Worm (Caenorhabditis elegans) whole organism, young adult: ENCODE measurements around the gene F26A1.19.

ENCODE experiments used
- B0261.1 ChIP-seq: sonication (generic microtip); optimal IDR thresholded peaks from 2 replicates; lab custom pipeline; 2016; ENCODE audit warnings: mild to moderate bottlenecking, missing genetic modification characterization, moderate library complexity, missing compliant biosample characterization
- C06A6.2 ChIP-seq: fragments of 200-800 bp; sonication (Bioruptor generic); conservative IDR thresholded peaks from 2 replicates; pipeline ENCODE4 v1.3.6; 2022; ENCODE audit warnings: missing genetic modification characterization, missing compliant biosample characterization
- C17E4.6 ChIP-seq: fragments of 200-800 bp; sonication (Bioruptor generic); IDR thresholded peaks from 2 replicates; pipeline ENCODE4 v1.3.6; 2022; ENCODE audit warnings: missing genetic modification reagents, missing genetic modification characterization, missing compliant biosample characterization
- F37B4.10 ChIP-seq: fragments of 200-800 bp; sonication (Bioruptor generic); IDR thresholded peaks from 2 replicates; pipeline ENCODE4 v1.3.6; 2022; ENCODE audit warnings: missing genetic modification characterization, missing compliant biosample characterization
- F39B2.1 ChIP-seq: fragments of 200-800 bp; sonication (Bioruptor generic); IDR thresholded peaks from 2 replicates; pipeline ENCODE4 v1.3.6; 2022; ENCODE audit warnings: missing genetic modification reagents, missing genetic modification characterization, missing compliant biosample characterization
- F49E8.2 ChIP-seq: sonication (generic microtip); optimal IDR thresholded peaks from 3 replicates; lab custom pipeline; 2017; ENCODE audit warnings: missing genetic modification characterization, mild to moderate bottlenecking, missing compliant biosample characterization, antibody characterized with exemption, moderate library complexity; ENCODE audit not compliant: insufficient read depth
- F55B11.4 ChIP-seq: sonication (generic microtip); optimal IDR thresholded peaks from 2 replicates; lab custom pipeline; 2016; ENCODE audit warnings: missing compliant biosample characterization, missing genetic modification characterization, borderline replicate concordance; ENCODE audit not compliant: insufficient read depth
- F57A8.1 ChIP-seq: fragments of 200-800 bp; sonication (Bioruptor generic); optimal IDR thresholded peaks from 2 replicates; lab custom pipeline; 2018; ENCODE audit warnings: mild to moderate bottlenecking, missing genetic modification characterization, moderate library complexity, missing compliant biosample characterization
- T26A5.8 ChIP-seq: sonication (generic microtip); optimal IDR thresholded peaks from 2 replicates; lab custom pipeline; 2016; ENCODE audit warnings: missing genetic modification characterization, missing compliant biosample characterization
- Y67H2A.10 ChIP-seq: fragments of 200-800 bp; sonication (Bioruptor generic); conservative IDR thresholded peaks from 2 replicates; pipeline ENCODE4 v1.3.6; 2022; ENCODE audit warnings: missing genetic modification reagents, missing genetic modification characterization, missing compliant biosample characterization
- Y79H2A.3 ChIP-seq: fragments of 200-800 bp; sonication (Bioruptor generic); conservative IDR thresholded peaks from 2 replicates; pipeline ENCODE4 v1.3.6; 2022; ENCODE audit warnings: missing genetic modification reagents, missing genetic modification characterization, missing compliant biosample characterization
- ZK185.1 ChIP-seq: sonication (generic microtip); optimal IDR thresholded peaks from 2 replicates; lab custom pipeline; 2016; ENCODE audit warnings: mild to moderate bottlenecking, missing genetic modification characterization, missing compliant biosample characterization; ENCODE audit not compliant: poor library complexity, severe bottlenecking
- attf-5 ChIP-seq: fragments of 200-800 bp; sonication (Bioruptor generic); optimal IDR thresholded peaks from 2 replicates; lab custom pipeline; 2018; ENCODE audit warnings: mild to moderate bottlenecking, missing genetic modification characterization, missing compliant biosample characterization
- attf-6 ChIP-seq: fragments of 200-800 bp; sonication (Bioruptor generic); IDR thresholded peaks from 2 replicates; pipeline ENCODE4 v1.3.6; 2022; ENCODE audit warnings: missing genetic modification reagents, missing genetic modification characterization, missing compliant biosample characterization
- cebp-1 ChIP-seq, 2 experiments: fragments of 200-800 bp in 1 of 2; sonication (Bioruptor generic) in 1 of 2; sonication (generic microtip) in 1 of 2; IDR thresholded peaks in 1 of 2; optimal IDR thresholded peaks in 1 of 2; 2 replicates each; pipeline versions ENCODE4 v1.3.6 to Lab custom; 2017 to 2022; ENCODE audit warnings: missing compliant biosample characterization in 2 of 2, missing genetic modification characterization in 2 of 2, mild to moderate bottlenecking in 1 of 2, missing genetic modification reagents in 1 of 2, moderate library complexity in 1 of 2
- ceh-40 ChIP-seq: fragments of 200-800 bp; sonication (Bioruptor generic); IDR thresholded peaks from 2 replicates; pipeline ENCODE4 v1.3.6; 2022; ENCODE audit warnings: missing genetic modification characterization, missing compliant biosample characterization
- ekl-4 ChIP-seq: fragments of 200-800 bp; sonication (Bioruptor generic); IDR thresholded peaks from 2 replicates; pipeline ENCODE4 v1.3.6; 2022; ENCODE audit warnings: missing genetic modification reagents, missing genetic modification characterization, missing compliant biosample characterization
- him-1 ChIP-seq: sonication (generic microtip); optimal IDR thresholded peaks from 2 replicates; lab custom pipeline; 2016; ENCODE audit warnings: missing genotype, missing genetic modification reagents, missing genetic modification characterization, missing compliant biosample characterization
- hmg-20 ChIP-seq: fragments of 200-800 bp; sonication (Bioruptor generic); IDR thresholded peaks from 2 replicates; pipeline ENCODE4 v1.3.6; 2022; ENCODE audit warnings: missing genetic modification reagents, missing genetic modification characterization, missing compliant biosample characterization
- hsf-1 ChIP-seq: fragments of 200-800 bp; sonication (Bioruptor generic); IDR thresholded peaks from 2 replicates; pipeline ENCODE4 v1.3.6; 2022; ENCODE audit warnings: missing genetic modification reagents, missing genetic modification characterization, missing compliant biosample characterization
- lin-26 ChIP-seq: fragments of 200-800 bp; sonication (Bioruptor generic); IDR thresholded peaks from 2 replicates; pipeline ENCODE4 v1.3.6; 2022; ENCODE audit warnings: missing genetic modification reagents, missing genetic modification characterization, missing compliant biosample characterization
- madf-3 ChIP-seq: fragments of 200-800 bp; sonication (Bioruptor generic); IDR thresholded peaks from 2 replicates; pipeline ENCODE4 v1.3.6; 2022; ENCODE audit warnings: missing genetic modification reagents, missing genetic modification characterization, missing compliant biosample characterization
- madf-6 ChIP-seq: fragments of 200-800 bp; sonication (Bioruptor generic); IDR thresholded peaks from 2 replicates; pipeline ENCODE4 v1.3.6; 2022; ENCODE audit warnings: missing genetic modification reagents, missing genetic modification characterization, missing compliant biosample characterization
- mxl-1 ChIP-seq: sonication (generic microtip); optimal IDR thresholded peaks from 2 replicates; lab custom pipeline; 2016; ENCODE audit warnings: missing genetic modification characterization, missing compliant biosample characterization
- nfya-1 ChIP-seq: sonication (generic microtip); optimal IDR thresholded peaks from 2 replicates; lab custom pipeline; 2017; ENCODE audit warnings: antibody characterized with exemption, missing compliant biosample characterization, missing genetic modification characterization, borderline replicate concordance; ENCODE audit not compliant: insufficient read depth
- nhr-120 ChIP-seq: fragments of 200-800 bp; sonication (Bioruptor generic); IDR thresholded peaks from 2 replicates; pipeline ENCODE4 v1.3.6; 2022; ENCODE audit warnings: missing genetic modification characterization, missing compliant biosample characterization
- nhr-80 ChIP-seq: sonication (generic microtip); optimal IDR thresholded peaks from 2 replicates; lab custom pipeline; 2016; ENCODE audit warnings: missing genetic modification characterization, missing compliant biosample characterization
- nhr-90 ChIP-seq: sonication (generic microtip); optimal IDR thresholded peaks from 2 replicates; lab custom pipeline; 2016; ENCODE audit warnings: missing genotype, mild to moderate bottlenecking, missing genetic modification characterization, missing compliant biosample characterization
- rcor-1 ChIP-seq: fragments of 200-800 bp; sonication (Bioruptor generic); IDR thresholded peaks from 2 replicates; pipeline ENCODE4 v1.3.6; 2022; ENCODE audit warnings: missing genetic modification reagents, missing genetic modification characterization, missing compliant biosample characterization
- rec-8 ChIP-seq, 2 experiments: sonication (generic microtip); optimal IDR thresholded peaks; 2 replicates each; lab custom pipeline; 2016; ENCODE audit warnings: mild to moderate bottlenecking in 2 of 2, missing genetic modification characterization in 2 of 2, missing genetic modification reagents in 2 of 2, missing genotype in 2 of 2, missing biosample characterization in 1 of 2, missing compliant biosample characterization in 1 of 2, moderate library complexity in 1 of 2
- repo-1 ChIP-seq: sonication (generic microtip); optimal IDR thresholded peaks from 2 replicates; lab custom pipeline; 2017; ENCODE audit warnings: mild to moderate bottlenecking, missing genetic modification characterization, missing compliant biosample characterization
- snpc-3.4 ChIP-seq: sonication (generic microtip); optimal IDR thresholded peaks from 2 replicates; lab custom pipeline; 2017; ENCODE audit warnings: missing genetic modification characterization, mild to moderate bottlenecking, missing compliant biosample characterization, antibody characterized with exemption, moderate library complexity, missing genotype, missing genetic modification reagents
- ztf-25 ChIP-seq: fragments of 200-800 bp; sonication (Bioruptor generic); IDR thresholded peaks from 2 replicates; pipeline ENCODE4 v1.3.6; 2022; ENCODE audit warnings: missing genetic modification reagents, missing genetic modification characterization, missing compliant biosample characterization
- ztf-26 ChIP-seq: sonication (generic microtip); optimal IDR thresholded peaks from 2 replicates; lab custom pipeline; 2017; ENCODE audit warnings: missing genetic modification characterization, missing compliant biosample characterization
- ztf-28 ChIP-seq: fragments of 200-800 bp; sonication (Bioruptor generic); IDR thresholded peaks from 2 replicates; pipeline ENCODE4 v1.3.6; 2022; ENCODE audit warnings: missing genetic modification reagents, missing genetic modification characterization, missing compliant biosample characterization

The F26A1.19 gene

ce11 chrIII:4808089-4808488 lies 29.4 kb upstream of the F26A1.19 start:
- TF ChIP-seq cebp-1 (GFP tag; IDR thresholded peaks at IDR 0.05; lab: Robert Waterston, UW) (no peak), cebp-1 (tag; optimal IDR thresholded peaks at IDR 0.05; lab: Kevin White, UChicago) (no peak), B0261.1 (tag; lab: Kevin White, UChicago) (no peak), ztf-28 (GFP tag; lab: Robert Waterston, UW) (no peak), nhr-90 (tag; lab: Kevin White, UChicago) (no peak), Y79H2A.3 (no peak; the same call in 1 of the 2 replicates), ztf-25 (GFP tag; lab: Robert Waterston, UW) (no peak), attf-6 (no peak), ekl-4 (peak; percentile 31; the same call in 1 of the 2 replicates), F37B4.10 (GFP tag; lab: Robert Waterston, UW) (no peak), snpc-3.4 (tag; lab: Kevin White, UChicago) (peak; percentile 26), hsf-1 (GFP tag; lab: Robert Waterston, UW) (peak; percentile 18; the same call in 1 of the 2 replicates), attf-5 (GFP tag; lab: Kevin White, UChicago) (peak; percentile 28), nfya-1 (tag; lab: Kevin White, UChicago) (no peak), madf-3 (GFP tag; lab: Robert Waterston, UW) (0 out of 2 replicates have a peak, but pooled peaks have one; percentile 42), madf-6 (GFP tag; lab: Robert Waterston, UW) (peak; percentile 47; the same call in 1 of the 2 replicates), ceh-40 (GFP tag; lab: Robert Waterston, UW) (no peak), F55B11.4 (tag; lab: Kevin White, UChicago) (no peak)

- TF ChIP-seq nhr-120 (GFP tag; lab: Robert Waterston, UW), result no peak
- no peak for TF ChIP-seq ZK185.1 (tag; lab: Kevin White, UChicago)
- TF ChIP-seq F39B2.1, result no peak
- TF ChIP-seq mxl-1 (tag; lab: Kevin White, UChicago), result no peak
- TF ChIP-seq Y79H2A.3, result no peak
- no peak for TF ChIP-seq lin-26 (GFP tag; lab: Robert Waterston, UW)
- no peak for TF ChIP-seq nhr-80 (tag; lab: Kevin White, UChicago)
- no peak for TF ChIP-seq hmg-20 (GFP tag; lab: Robert Waterston, UW)
- TF ChIP-seq him-1 (tag; lab: Kevin White, UChicago), result no peak
- TF ChIP-seq ztf-26 (tag; lab: Kevin White, UChicago), result no peak
- TF ChIP-seq F49E8.2 (tag; lab: Kevin White, UChicago), result no peak
- no peak for TF ChIP-seq T26A5.8 (tag; lab: Kevin White, UChicago)
- TF ChIP-seq rcor-1, result no peak
- TF ChIP-seq C06A6.2, result no peak
- TF ChIP-seq C17E4.6 (GFP tag; lab: Robert Waterston, UW), result no peak
- TF ChIP-seq rec-8 (tag; optimal IDR thresholded peaks at IDR 0.05; lab: Kevin White, UChicago), result no peak
- no peak for TF ChIP-seq repo-1 (tag; lab: Kevin White, UChicago)
- TF ChIP-seq Y67H2A.10 (GFP tag; lab: Robert Waterston, UW), result no peak
- TF ChIP-seq F57A8.1, result no peak
- TF ChIP-seq, all 124 proteins: peak for 0
Observed at ce11 chrIII:4809526-4810153, 27.9 kb upstream of the F26A1.19 start, which contains the start of gene pal-1. pal-1 (minus strand) TSS chrIII:4809576.
